Worm (Caenorhabditis elegans): Measurements from ENCODE around the gene F17A9.5.

DNA sequence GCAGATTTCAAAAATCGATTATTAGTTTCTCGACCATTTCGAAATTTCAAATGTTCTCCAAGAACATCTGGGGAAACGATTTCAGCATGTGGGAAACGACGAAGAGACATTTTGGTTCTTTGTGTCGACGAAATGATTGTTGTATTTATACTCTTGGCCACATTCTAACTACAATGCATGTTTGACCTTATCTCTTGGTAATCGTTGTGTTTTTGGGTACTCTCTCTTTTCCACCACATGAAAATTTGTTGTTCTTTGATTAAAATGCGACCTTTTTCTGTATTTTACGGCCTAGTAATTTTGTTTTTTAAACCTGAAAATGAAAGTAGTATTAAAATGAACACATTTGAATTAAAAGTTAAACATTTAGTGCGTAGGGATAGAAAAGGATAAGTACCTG lies at the start of gene F17A9.5:
- TF ChIP-seq lin-39 (tag; optimal IDR thresholded peaks at IDR 0.05) = no peak
- TF ChIP-seq sma-9 (GFP tag; optimal IDR thresholded peaks at IDR 0.05) = peak; percentile 24
- TF ChIP-seq sma-9 (tag; optimal IDR thresholded peaks at IDR 0.05) = no peak
- no peak for TF ChIP-seq R02D3.7 (tag; optimal IDR thresholded peaks at IDR 0.05)
- TF ChIP-seq ama-1 (optimal IDR thresholded peaks at IDR 0.05) = no peak
- no peak for TF ChIP-seq nhr-25 (tag; optimal IDR thresholded peaks at IDR 0.05)
- no peak for TF ChIP-seq fos-1 (tag; optimal IDR thresholded peaks at IDR 0.05)
- no peak for TF ChIP-seq nhr-11 (tag; optimal IDR thresholded peaks at IDR 0.05)
- TF ChIP-seq nhr-12 (tag; optimal IDR thresholded peaks at IDR 0.05) = no peak
- no peak for TF ChIP-seq sma-3 (GFP tag; optimal IDR thresholded peaks at IDR 0.05)
- TF ChIP-seq mab-5 (tag; optimal IDR thresholded peaks at IDR 0.05) = no peak
